Worm (Caenorhabditis elegans): ENCODE data around the gene C50H2.4.

ce11 chrV:9885918-9886488, 30.8 kb upstream of the C50H2.4 start, which contains the start of gene clp-9:
- TF ChIP-seq attf-5 (GFP tag; optimal IDR thresholded peaks at IDR 0.05) = no peak
- TF ChIP-seq snpc-1.3 (tag; optimal IDR thresholded peaks at IDR 0.05; ENCODE audit: insufficient read depth) = no peak
- no peak for TF ChIP-seq F33H1.4 (GFP tag; IDR thresholded peaks at IDR 0.05)
- TF ChIP-seq aptf-2 (GFP tag; conservative IDR thresholded peaks at IDR 0.05) = no peak

All from whole organism, young adult.